Worm (Caenorhabditis elegans) whole organism, L2 larva: ENCODE results near the gene btb-6.

Experiments
- C34F6.9 ChIP-seq: fragments of 150-350 bp; optimal IDR thresholded peaks from 2 replicates; lab custom pipeline; 2014; ENCODE audit warnings: missing biosample characterization, missing genetic modification characterization
- F13H6.1 ChIP-seq: sonication (generic microtip); optimal IDR thresholded peaks from 2 replicates; lab custom pipeline; 2016; ENCODE audit warnings: missing genetic modification characterization, missing compliant biosample characterization
- R02D3.7 ChIP-seq: fragments of 150-350 bp; optimal IDR thresholded peaks from 2 replicates; lab custom pipeline; 2014; ENCODE audit warnings: missing biosample characterization, missing genetic modification characterization
- Y55F3AM.14 ChIP-seq: fragments of 200-800 bp; sonication (Bioruptor generic); optimal IDR thresholded peaks from 2 replicates; lab custom pipeline; 2018; ENCODE audit warnings: mild to moderate bottlenecking, missing genetic modification characterization, missing compliant biosample characterization
- ZK546.5 ChIP-seq: sonication (generic microtip); optimal IDR thresholded peaks from 2 replicates; lab custom pipeline; 2017; ENCODE audit warnings: missing biosample characterization, missing genetic modification characterization
- alr-1 ChIP-seq: fragments of 150-350 bp; optimal IDR thresholded peaks from 2 replicates; lab custom pipeline; 2014; ENCODE audit warnings: missing biosample characterization, missing genetic modification characterization
- ama-1 ChIP-seq: fragments of 150-350 bp; optimal IDR thresholded peaks from 2 replicates; lab custom pipeline; 2018; ENCODE audit warnings: inconsistent platforms
- ceh-16 ChIP-seq: fragments of 150-350 bp; optimal IDR thresholded peaks from 2 replicates; lab custom pipeline; 2014; ENCODE audit warnings: missing biosample characterization, missing genetic modification characterization
- crh-2 ChIP-seq: sonication (generic microtip); optimal IDR thresholded peaks from 2 replicates; lab custom pipeline; 2017; ENCODE audit warnings: missing biosample characterization, missing genetic modification characterization
- dmd-4 ChIP-seq: sonication (generic microtip); optimal IDR thresholded peaks from 2 replicates; lab custom pipeline; 2017; ENCODE audit warnings: missing biosample characterization, missing genetic modification characterization
- egl-27 ChIP-seq: sonication (generic microtip); optimal IDR thresholded peaks from 3 replicates; lab custom pipeline; 2017; ENCODE audit warnings: missing biosample characterization, missing genetic modification reagents, missing genetic modification characterization
- elt-3 ChIP-seq: sonication (generic microtip); optimal IDR thresholded peaks from 2 replicates; lab custom pipeline; 2017; ENCODE audit warnings: missing biosample characterization, missing genetic modification characterization
- fos-1 ChIP-seq: fragments of 150-350 bp; optimal IDR thresholded peaks from 2 replicates; lab custom pipeline; 2014; ENCODE audit warnings: missing biosample characterization, missing genetic modification characterization
- lin-11 ChIP-seq: fragments of 150-350 bp; sonication (generic microtip); optimal IDR thresholded peaks from 2 replicates; lab custom pipeline; 2014; ENCODE audit warnings: missing biosample characterization, missing genetic modification characterization, inconsistent platforms, mixed read lengths
- lsy-2 ChIP-seq, 2 experiments: fragments of 150-350 bp in 1 of 2; sonication (generic microtip) in 1 of 2; optimal IDR thresholded peaks; 2 replicates each; lab custom pipeline; 2014 to 2017; ENCODE audit warnings: missing biosample characterization in 2 of 2, missing genetic modification characterization in 2 of 2
- mab-5 ChIP-seq: fragments of 150-350 bp; optimal IDR thresholded peaks from 2 replicates; lab custom pipeline; 2014; ENCODE audit warnings: missing biosample characterization, missing genetic modification characterization
- mdl-1 ChIP-seq, 2 experiments: fragments of 150-350 bp in 1 of 2; sonication (generic microtip) in 1 of 2; optimal IDR thresholded peaks; 2 replicates each; lab custom pipeline; 2017; ENCODE audit warnings: missing biosample characterization in 2 of 2, missing genetic modification characterization in 2 of 2
- nhr-10 ChIP-seq: sonication (generic microtip); optimal IDR thresholded peaks from 2 replicates; lab custom pipeline; 2017; ENCODE audit warnings: missing biosample characterization, missing genetic modification characterization
- nhr-11 ChIP-seq: fragments of 150-350 bp; optimal IDR thresholded peaks from 2 replicates; lab custom pipeline; 2014; ENCODE audit warnings: missing biosample characterization, missing genetic modification characterization
- nhr-12 ChIP-seq: fragments of 150-350 bp; optimal IDR thresholded peaks from 2 replicates; lab custom pipeline; 2014; ENCODE audit warnings: missing biosample characterization, missing genetic modification characterization
- nhr-129 ChIP-seq: fragments of 150-350 bp; optimal IDR thresholded peaks from 2 replicates; lab custom pipeline; 2014; ENCODE audit warnings: missing biosample characterization, missing genetic modification characterization
- nhr-21 ChIP-seq: fragments of 150-350 bp; optimal IDR thresholded peaks from 2 replicates; lab custom pipeline; 2014; ENCODE audit warnings: missing biosample characterization, missing genetic modification characterization
- nhr-23 ChIP-seq: fragments of 150-350 bp; optimal IDR thresholded peaks from 2 replicates; lab custom pipeline; 2014; ENCODE audit warnings: missing biosample characterization, missing genetic modification reagents, missing genetic modification characterization
- nhr-237 ChIP-seq: fragments of 150-350 bp; optimal IDR thresholded peaks from 2 replicates; lab custom pipeline; 2014; ENCODE audit warnings: missing biosample characterization, missing genetic modification characterization
- nhr-25 ChIP-seq: fragments of 150-350 bp; sonication (generic microtip); optimal IDR thresholded peaks from 3 replicates; lab custom pipeline; 2014; ENCODE audit warnings: missing biosample characterization, missing genetic modification characterization
- nhr-6 ChIP-seq: fragments of 150-350 bp; optimal IDR thresholded peaks from 2 replicates; lab custom pipeline; 2014; ENCODE audit warnings: missing biosample characterization, missing genetic modification characterization
- sem-4 ChIP-seq: fragments of 150-350 bp; optimal IDR thresholded peaks from 2 replicates; lab custom pipeline; 2014; ENCODE audit warnings: missing biosample characterization, missing genetic modification reagents, missing genetic modification characterization
- skn-1 ChIP-seq: sonication (generic microtip); optimal IDR thresholded peaks from 2 replicates; lab custom pipeline; 2017; ENCODE audit warnings: missing biosample characterization, missing genetic modification characterization
- sma-9 ChIP-seq, 2 experiments: fragments of 150-350 bp in 1 of 2; sonication (generic microtip) in 1 of 2; optimal IDR thresholded peaks; 2 replicates each; lab custom pipeline; 2014 to 2016; ENCODE audit warnings: missing genetic modification characterization in 2 of 2, mild to moderate bottlenecking in 1 of 2, missing biosample characterization in 1 of 2, missing compliant biosample characterization in 1 of 2, missing genetic modification reagents in 1 of 2, moderate library complexity in 1 of 2
- snpc-4 ChIP-seq: fragments of 150-350 bp; optimal IDR thresholded peaks from 2 replicates; lab custom pipeline; 2014; ENCODE audit warnings: missing biosample characterization, missing genetic modification characterization
- unc-39 ChIP-seq: fragments of 150-350 bp; optimal IDR thresholded peaks from 2 replicates; lab custom pipeline; 2014; ENCODE audit warnings: missing biosample characterization, missing genetic modification characterization
- unc-55 ChIP-seq: fragments of 150-350 bp; sonication (generic microtip); optimal IDR thresholded peaks from 3 replicates; lab custom pipeline; 2014; ENCODE audit warnings: missing biosample characterization, missing genetic modification reagents, missing genetic modification characterization
- zag-1 ChIP-seq: fragments of 150-350 bp; optimal IDR thresholded peaks from 2 replicates; lab custom pipeline; 2014; ENCODE audit warnings: missing biosample characterization, missing genetic modification characterization
- ztf-1 ChIP-seq: fragments of 200-800 bp; sonication (Bioruptor generic); conservative IDR thresholded peaks from 2 replicates; pipeline ENCODE4 v1.3.6; 2022; ENCODE audit warnings: missing genetic modification characterization, missing compliant biosample characterization
- ztf-11 ChIP-seq: sonication (generic microtip); optimal IDR thresholded peaks from 2 replicates; lab custom pipeline; 2017; ENCODE audit warnings: missing biosample characterization, missing genetic modification characterization

The btb-6 gene

DNA sequence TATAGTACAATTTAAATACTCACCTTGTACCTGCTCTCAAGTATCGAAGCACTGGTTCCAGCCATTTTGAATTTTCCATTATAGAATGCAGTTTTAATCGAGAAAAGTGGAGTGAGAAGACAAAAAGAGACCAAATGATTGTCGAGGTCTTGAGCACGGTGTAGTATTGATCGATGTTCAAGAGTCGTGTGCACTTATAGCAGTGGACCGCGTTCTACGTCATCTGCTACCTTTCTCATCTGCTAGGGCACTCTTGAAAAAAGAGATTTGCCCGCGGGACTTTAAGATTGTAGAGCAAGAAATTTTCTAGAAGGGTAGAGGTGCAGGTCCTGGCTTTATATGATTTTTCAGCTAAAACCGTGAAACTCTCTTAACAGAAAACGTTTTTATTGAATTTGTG is 22.3 kb upstream of the btb-6 start, which contains the start of gene fbxc-21:
fbxc-21 (minus strand) TSS at position 101 of the 400 bp plus-strand sequence.
- TF ChIP-seq lin-11 (tag; lab: Kevin White, UChicago) (no peak), ZK546.5 (tag; lab: Kevin White, UChicago) (no peak), Y55F3AM.14 (GFP tag; lab: Kevin White, UChicago) (no peak), nhr-21 (tag; lab: Kevin White, UChicago) (no peak), zag-1 (no peak), crh-2 (tag; lab: Kevin White, UChicago) (no peak), C34F6.9 (tag; lab: Kevin White, UChicago) (no peak), egl-27 (tag; lab: Kevin White, UChicago) (no peak), unc-39 (tag; lab: Kevin White, UChicago) (no peak), mab-5 (tag; lab: Kevin White, UChicago) (no peak), nhr-11 (tag; lab: Kevin White, UChicago) (no peak)

- TF ChIP-seq nhr-11 (tag; lab: Kevin White, UChicago) = no peak
These were observed 20.6 kb upstream of the btb-6 start, which contains the start of gene fbxc-26 for ce11 chrII:1694530-1694929. Gene fbxc-26, minus strand, starts transcription at chrII:1694630.

- TF ChIP-seq nhr-10 (tag; lab: Kevin White, UChicago) (no peak), ceh-16 (tag; lab: Kevin White, UChicago) (no peak), ZK546.5 (tag; lab: Kevin White, UChicago) (no peak), nhr-25 (tag; lab: Kevin White, UChicago) (no peak), alr-1 (tag; lab: Kevin White, UChicago) (no peak), Y55F3AM.14 (GFP tag; lab: Kevin White, UChicago) (no peak), mdl-1 (tag; optimal IDR thresholded peaks at IDR 0.05; lab: Kevin White, UChicago) (no peak), ztf-1 (no peak)
These were observed 19.2 kb upstream of the btb-6 start, which contains the start of gene F58E1.13 for ce11 chrII:1695861-1696260. Gene F58E1.13, minus strand, starts transcription at chrII:1695872.

ce11 chrII:1703363-1703762 is 11.7 kb upstream of the btb-6 start, which contains the start of gene fbxb-47:
Gene fbxb-47, minus strand, starts transcription at chrII:1703463.
- no peak for TF ChIP-seq nhr-237
- no peak for TF ChIP-seq snpc-4 (tag; lab: Kevin White, UChicago)
- no peak for TF ChIP-seq ztf-1
- no peak for TF ChIP-seq skn-1 (tag; lab: Kevin White, UChicago)
- no peak for TF ChIP-seq sma-9 (GFP tag; optimal IDR thresholded peaks at IDR 0.05; lab: Kevin White, UChicago)
- TF ChIP-seq sma-9 (tag; optimal IDR thresholded peaks at IDR 0.05; lab: Kevin White, UChicago) = no peak
- no peak for TF ChIP-seq nhr-10 (tag; lab: Kevin White, UChicago)
- TF ChIP-seq ztf-11 (tag; lab: Kevin White, UChicago) = no peak
- TF ChIP-seq nhr-129 = no peak
- no peak for TF ChIP-seq lsy-2 (tag; optimal IDR thresholded peaks at IDR 0.05; lab: Kevin White, UChicago)
- TF ChIP-seq nhr-21 (tag; lab: Kevin White, UChicago) = no peak

ce11 chrII:1706385-1706784 is 8.7 kb upstream of the btb-6 start, which contains the start of gene sdz-18:
Gene sdz-18, minus strand, starts transcription at chrII:1706485.
- TF ChIP-seq unc-55 (GFP tag; lab: Kevin White, UChicago) = no peak
- TF ChIP-seq mdl-1 (tag; optimal IDR thresholded peaks at IDR 0.05; lab: Kevin White, UChicago) = no peak
- no peak for TF ChIP-seq elt-3 (tag; lab: Kevin White, UChicago)
- no peak for TF ChIP-seq nhr-23
- no peak for TF ChIP-seq ztf-1
- no peak for TF ChIP-seq F13H6.1 (tag; lab: Kevin White, UChicago)
- TF ChIP-seq nhr-129 = no peak
- no peak for TF ChIP-seq ama-1 (lab: Kevin White, UChicago)
- no peak for TF ChIP-seq fos-1 (tag; lab: Kevin White, UChicago)
- TF ChIP-seq dmd-4 (tag; lab: Kevin White, UChicago) = no peak
- TF ChIP-seq R02D3.7 = no peak
- no peak for TF ChIP-seq nhr-6 (tag; lab: Kevin White, UChicago)
- TF ChIP-seq C34F6.9 (tag; lab: Kevin White, UChicago) = no peak
- TF ChIP-seq lsy-2 (tag; optimal IDR thresholded peaks at IDR 0.05; lab: Kevin White, UChicago) = no peak
- no peak for TF ChIP-seq mab-5 (tag; lab: Kevin White, UChicago)
- TF ChIP-seq unc-39 (tag; lab: Kevin White, UChicago) = no peak
- no peak for TF ChIP-seq sem-4
- no peak for TF ChIP-seq nhr-12 (tag; lab: Kevin White, UChicago)
